Worm (Caenorhabditis elegans) whole organism, young adult: ENCODE measurements around the gene ska-3.

Source experiments
- B0261.1 ChIP-seq: sonication (generic microtip); optimal IDR thresholded peaks from 2 replicates; lab custom pipeline; 2016; ENCODE audit warnings: mild to moderate bottlenecking, missing genetic modification characterization, moderate library complexity, missing compliant biosample characterization
- B0336.3 ChIP-seq: fragments of 200-800 bp; sonication (Bioruptor generic); IDR thresholded peaks from 2 replicates; pipeline ENCODE4 v1.3.6; 2022; ENCODE audit warnings: missing genetic modification characterization, missing compliant biosample characterization
- D2030.7 ChIP-seq: fragments of 200-800 bp; sonication (Bioruptor generic); IDR thresholded peaks from 2 replicates; pipeline ENCODE4 v1.3.6; 2022; ENCODE audit warnings: missing genetic modification reagents, missing genetic modification characterization, missing compliant biosample characterization
- F23B12.7 ChIP-seq: sonication (generic microtip); optimal IDR thresholded peaks from 2 replicates; lab custom pipeline; 2017; ENCODE audit warnings: missing genetic modification characterization, mild to moderate bottlenecking, missing compliant biosample characterization, antibody characterized with exemption, moderate library complexity; ENCODE audit not compliant: insufficient read depth
- F55B11.4 ChIP-seq: sonication (generic microtip); optimal IDR thresholded peaks from 2 replicates; lab custom pipeline; 2016; ENCODE audit warnings: missing compliant biosample characterization, missing genetic modification characterization, borderline replicate concordance; ENCODE audit not compliant: insufficient read depth
- F57A8.1 ChIP-seq: fragments of 200-800 bp; sonication (Bioruptor generic); optimal IDR thresholded peaks from 2 replicates; lab custom pipeline; 2018; ENCODE audit warnings: mild to moderate bottlenecking, missing genetic modification characterization, moderate library complexity, missing compliant biosample characterization
- T26A5.8 ChIP-seq: sonication (generic microtip); optimal IDR thresholded peaks from 2 replicates; lab custom pipeline; 2016; ENCODE audit warnings: missing genetic modification characterization, missing compliant biosample characterization
- ama-1 ChIP-seq, 3 experiments: fragments of 150-350 bp in 1 of 3; sonication (generic microtip) in 2 of 3; optimal IDR thresholded peaks; 2 replicates each; lab custom pipeline; 2014 to 2018; ENCODE audit warnings: missing biosample characterization in 2 of 3, missing genetic modification characterization in 2 of 3, missing genetic modification reagents in 2 of 3
- atf-7 ChIP-seq: sonication (generic microtip); optimal IDR thresholded peaks from 2 replicates; lab custom pipeline; 2017; ENCODE audit warnings: mild to moderate bottlenecking, missing genetic modification characterization, missing compliant biosample characterization
- bed-1 ChIP-seq: fragments of 200-800 bp; sonication (Bioruptor generic); IDR thresholded peaks from 2 replicates; pipeline ENCODE4 v1.3.6; 2022; ENCODE audit warnings: missing genetic modification reagents, missing genetic modification characterization, missing compliant biosample characterization
- cebp-1 ChIP-seq, 2 experiments: fragments of 200-800 bp in 1 of 2; sonication (Bioruptor generic) in 1 of 2; sonication (generic microtip) in 1 of 2; IDR thresholded peaks in 1 of 2; optimal IDR thresholded peaks in 1 of 2; 2 replicates each; pipeline versions ENCODE4 v1.3.6 to Lab custom; 2017 to 2022; ENCODE audit warnings: missing compliant biosample characterization in 2 of 2, missing genetic modification characterization in 2 of 2, mild to moderate bottlenecking in 1 of 2, missing genetic modification reagents in 1 of 2, moderate library complexity in 1 of 2
- ceh-100 ChIP-seq: fragments of 200-800 bp; sonication (Bioruptor generic); IDR thresholded peaks from 2 replicates; pipeline ENCODE4 v1.3.6; 2022; ENCODE audit warnings: missing genetic modification reagents, missing genetic modification characterization, missing compliant biosample characterization
- ceh-79 ChIP-seq: sonication (generic microtip); optimal IDR thresholded peaks from 2 replicates; lab custom pipeline; 2017; ENCODE audit warnings: mild to moderate bottlenecking, missing genetic modification characterization, missing compliant biosample characterization
- ceh-91 ChIP-seq: fragments of 200-800 bp; sonication (Bioruptor generic); IDR thresholded peaks from 2 replicates; pipeline ENCODE4 v1.3.6; 2022; ENCODE audit warnings: missing genetic modification reagents, missing genetic modification characterization, missing compliant biosample characterization
- dox-1 ChIP-seq: fragments of 200-800 bp; sonication (Bioruptor generic); IDR thresholded peaks from 2 replicates; pipeline ENCODE4 v1.3.6; 2022; ENCODE audit warnings: missing genetic modification reagents, missing genetic modification characterization, missing compliant biosample characterization
- dpl-1 ChIP-seq: fragments of 150-350 bp; optimal IDR thresholded peaks from 2 replicates; lab custom pipeline; 2014; ENCODE audit warnings: missing biosample characterization, missing genetic modification reagents, missing genetic modification characterization
- efl-1 ChIP-seq: fragments of 150-350 bp; optimal IDR thresholded peaks from 2 replicates; lab custom pipeline; 2014; ENCODE audit warnings: missing biosample characterization, missing genetic modification reagents, missing genetic modification characterization
- gei-17 ChIP-seq: fragments of 200-800 bp; sonication (Bioruptor generic); optimal IDR thresholded peaks from 2 replicates; lab custom pipeline; 2018; ENCODE audit warnings: mild to moderate bottlenecking, missing genetic modification characterization, missing compliant biosample characterization
- him-1 ChIP-seq: sonication (generic microtip); optimal IDR thresholded peaks from 2 replicates; lab custom pipeline; 2016; ENCODE audit warnings: missing genotype, missing genetic modification reagents, missing genetic modification characterization, missing compliant biosample characterization
- hmg-20 ChIP-seq: fragments of 200-800 bp; sonication (Bioruptor generic); IDR thresholded peaks from 2 replicates; pipeline ENCODE4 v1.3.6; 2022; ENCODE audit warnings: missing genetic modification reagents, missing genetic modification characterization, missing compliant biosample characterization
- let-607 ChIP-seq, 2 experiments: fragments of 200-800 bp in 1 of 2; sonication (Bioruptor generic) in 1 of 2; sonication (generic microtip) in 1 of 2; optimal IDR thresholded peaks; 2 replicates each; lab custom pipeline; 2016 to 2018; ENCODE audit warnings: mild to moderate bottlenecking in 2 of 2, missing compliant biosample characterization in 2 of 2, missing genetic modification characterization in 2 of 2, moderate library complexity in 2 of 2, missing genotype in 1 of 2
- lin-35 ChIP-seq, 3 experiments: fragments of 150-350 bp in 2 of 3; sonication (generic microtip) in 1 of 3; optimal IDR thresholded peaks; 2 replicates each; lab custom pipeline; 2014 to 2018; ENCODE audit warnings: missing biosample characterization in 3 of 3, missing genetic modification characterization in 3 of 3, missing genetic modification reagents in 3 of 3
- lin-54 ChIP-seq: fragments of 200-800 bp; sonication (Bioruptor generic); optimal IDR thresholded peaks from 2 replicates; lab custom pipeline; 2018; ENCODE audit warnings: mild to moderate bottlenecking, missing genetic modification characterization, missing compliant biosample characterization
- madf-10 ChIP-seq: sonication (generic microtip); optimal IDR thresholded peaks from 2 replicates; lab custom pipeline; 2016; ENCODE audit warnings: mild to moderate bottlenecking, missing genetic modification characterization, missing compliant biosample characterization
- mel-28 ChIP-seq: sonication (generic microtip); optimal IDR thresholded peaks from 2 replicates; lab custom pipeline; 2016; ENCODE audit warnings: borderline replicate concordance, mild to moderate bottlenecking, missing genetic modification characterization, missing compliant biosample characterization
- nhr-90 ChIP-seq: sonication (generic microtip); optimal IDR thresholded peaks from 2 replicates; lab custom pipeline; 2016; ENCODE audit warnings: missing genotype, mild to moderate bottlenecking, missing genetic modification characterization, missing compliant biosample characterization
- pbrm-1 ChIP-seq: fragments of 200-800 bp; sonication (Bioruptor generic); IDR thresholded peaks from 2 replicates; pipeline ENCODE4 v1.3.6; 2022; ENCODE audit warnings: missing genetic modification reagents, missing genetic modification characterization, missing compliant biosample characterization
- snpc-1.3 ChIP-seq: sonication (generic microtip); optimal IDR thresholded peaks from 2 replicates; lab custom pipeline; 2017; ENCODE audit warnings: missing genetic modification characterization, mild to moderate bottlenecking, missing compliant biosample characterization, antibody characterized with exemption, moderate library complexity, missing genotype, missing genetic modification reagents; ENCODE audit not compliant: insufficient read depth
- somi-1 ChIP-seq: fragments of 200-800 bp; sonication (Bioruptor generic); optimal IDR thresholded peaks from 2 replicates; lab custom pipeline; 2018; ENCODE audit warnings: mild to moderate bottlenecking, missing genetic modification characterization, missing compliant biosample characterization
- tbp1 ChIP-seq: fragments of 200-800 bp; sonication (Bioruptor generic); optimal IDR thresholded peaks from 2 replicates; lab custom pipeline; 2018; ENCODE audit warnings: mild to moderate bottlenecking, missing genetic modification characterization, missing compliant biosample characterization
- tbx-9 ChIP-seq: sonication (generic microtip); optimal IDR thresholded peaks from 2 replicates; lab custom pipeline; 2016; ENCODE audit warnings: borderline replicate concordance, missing genetic modification characterization, inconsistent platforms, missing compliant biosample characterization
- tlf-1 ChIP-seq: fragments of 200-800 bp; sonication (Bioruptor generic); optimal IDR thresholded peaks from 2 replicates; lab custom pipeline; 2018; ENCODE audit warnings: mild to moderate bottlenecking, missing genetic modification characterization, missing compliant biosample characterization
- zfh-2 ChIP-seq: fragments of 200-800 bp; sonication (Bioruptor generic); conservative IDR thresholded peaks from 2 replicates; pipeline ENCODE4 v1.3.6; 2022; ENCODE audit warnings: missing genetic modification reagents, missing genetic modification characterization, missing compliant biosample characterization
- ztf-22 ChIP-seq: fragments of 200-800 bp; sonication (Bioruptor generic); optimal IDR thresholded peaks from 2 replicates; lab custom pipeline; 2018; ENCODE audit warnings: mild to moderate bottlenecking, missing genetic modification characterization, moderate library complexity, missing compliant biosample characterization
- ztf-26 ChIP-seq: sonication (generic microtip); optimal IDR thresholded peaks from 2 replicates; lab custom pipeline; 2017; ENCODE audit warnings: missing genetic modification characterization, missing compliant biosample characterization
- ztf-3 ChIP-seq: fragments of 200-800 bp; sonication (Bioruptor generic); optimal IDR thresholded peaks from 2 replicates; lab custom pipeline; 2018; ENCODE audit warnings: mild to moderate bottlenecking, missing genetic modification characterization, missing compliant biosample characterization

Gene ska-3

ce11 chrIII:5714984-5715454, 36.2 kb upstream of the ska-3 start (continued):
- TF ChIP-seq efl-1 (GFP tag; lab: Kevin White, UChicago), result peak; percentile 1
- TF ChIP-seq tbx-9 (tag; lab: Kevin White, UChicago), result no peak
- TF ChIP-seq somi-1 (GFP tag; lab: Kevin White, UChicago), result no peak
- TF ChIP-seq ceh-91 (GFP tag; lab: Robert Waterston, UW), result no peak
- TF ChIP-seq gei-17 (GFP tag; lab: Kevin White, UChicago), result no peak
- TF ChIP-seq dpl-1 (GFP tag; lab: Kevin White, UChicago), result no peak
- TF ChIP-seq dox-1, result no peak
- no peak for TF ChIP-seq ztf-22
- TF ChIP-seq madf-10 (tag; lab: Kevin White, UChicago), result no peak
- TF ChIP-seq nhr-90 (tag; lab: Kevin White, UChicago), result no peak
- TF ChIP-seq bed-1 (GFP tag; lab: Robert Waterston, UW), result no peak
- TF ChIP-seq him-1, result no peak
- TF ChIP-seq ceh-100 (GFP tag; lab: Robert Waterston, UW), result no peak
- no peak for TF ChIP-seq F23B12.7
- no peak for TF ChIP-seq T26A5.8 (tag; lab: Kevin White, UChicago)
- no peak for TF ChIP-seq ztf-3 (GFP tag; lab: Kevin White, UChicago)
- TF ChIP-seq D2030.7 (GFP tag; lab: Robert Waterston, UW), result no peak
- TF ChIP-seq mel-28 (tag; lab: Kevin White, UChicago), result no peak
- no peak for TF ChIP-seq lin-54
- TF ChIP-seq pbrm-1 (GFP tag; lab: Robert Waterston, UW), result no peak
- TF ChIP-seq ceh-79 (tag; lab: Kevin White, UChicago), result no peak

- TF ChIP-seq ama-1 (optimal IDR thresholded peaks at IDR 0.05; lab: Kevin White, UChicago), result peak; percentile 11
- TF ChIP-seq ama-1 (GFP tag; optimal IDR thresholded peaks at IDR 0.05; lab: Kevin White, UChicago), result peak in 1 of 2 experiments; percentile 84
- TF ChIP-seq tlf-1 (GFP tag; lab: Kevin White, UChicago), result peak; percentile 30
- TF ChIP-seq D2030.7 (GFP tag; lab: Robert Waterston, UW), result no peak
- TF ChIP-seq B0336.3, result peak; percentile 84
These were observed 35.6 kb upstream of the ska-3 start, which contains the start of gene arf-1 for ce11 chrIII:5714230-5714983. arf-1 (plus strand) TSS chrIII:5714886.

DNA sequence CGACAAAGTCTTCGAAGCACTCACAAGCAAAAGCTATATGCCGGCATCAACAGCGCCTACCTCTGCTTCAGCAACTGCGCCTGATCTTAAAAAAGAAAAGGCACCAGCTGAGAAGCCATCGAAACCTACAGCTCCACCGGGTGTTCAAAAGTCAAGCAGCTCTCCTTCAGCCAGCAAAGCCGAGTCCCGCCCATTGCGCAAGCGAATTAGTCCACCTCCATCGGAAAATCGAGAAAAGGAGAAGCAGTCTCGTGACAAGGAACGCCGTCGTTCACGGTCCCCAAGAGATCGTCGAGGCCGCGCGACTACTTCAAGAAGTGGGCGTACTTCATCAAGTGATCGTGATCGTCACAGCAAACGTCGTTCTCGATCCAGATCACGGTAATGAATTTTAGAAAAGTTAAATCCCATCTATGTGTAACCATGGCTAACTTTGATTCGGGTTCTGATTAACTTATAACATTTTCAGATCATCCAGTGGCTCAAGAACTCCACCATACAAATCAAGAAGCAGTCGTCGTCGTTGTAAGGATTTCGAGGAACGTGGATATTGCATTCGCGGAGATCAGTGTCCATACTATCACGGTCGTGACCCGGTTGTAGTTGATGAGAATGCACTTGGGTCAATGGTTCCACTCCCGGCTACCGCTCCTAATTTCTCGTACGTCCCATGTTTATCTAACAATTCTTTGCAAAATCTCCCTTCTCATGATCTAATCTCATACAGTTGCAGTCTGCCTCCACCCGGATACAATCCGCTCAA, 33.3 kb upstream of the ska-3 start:
- 0 out of 2 replicates have a peak, but pooled peaks have one; percentile 25 for TF ChIP-seq B0336.3
- TF ChIP-seq zfh-2, result peak; percentile 58; the same call in 1 of the 2 replicates
- TF ChIP-seq B0261.1 (tag; lab: Kevin White, UChicago), result no peak

DNA sequence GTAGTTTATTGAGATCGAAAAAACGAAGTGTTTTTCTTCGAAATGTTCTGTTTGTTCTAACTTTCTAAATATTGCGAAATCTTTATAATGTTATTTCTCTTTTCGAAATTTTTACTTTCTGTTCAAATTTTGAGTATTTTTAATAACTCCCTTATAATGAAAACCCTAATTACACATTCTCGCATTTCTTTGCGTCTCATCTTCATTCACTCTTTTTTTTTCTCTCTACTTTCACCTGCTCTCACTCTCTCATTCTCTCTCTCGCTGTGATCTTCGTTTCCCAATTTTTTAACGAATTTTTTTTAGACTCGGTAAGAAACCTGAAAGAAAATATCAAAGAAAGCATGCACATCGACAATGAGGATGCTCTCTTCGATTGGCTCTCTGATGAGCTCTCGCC, 32.4 kb upstream of the ska-3 start, which contains the start of gene rbm-26:
Gene rbm-26, plus strand, starts transcription at position 301 of the 400 bp plus-strand sequence.
- TF ChIP-seq gei-17 (GFP tag; lab: Kevin White, UChicago), result no peak
- TF ChIP-seq cebp-1 (GFP tag; IDR thresholded peaks at IDR 0.05; lab: Robert Waterston, UW), result no peak
- TF ChIP-seq cebp-1 (tag; optimal IDR thresholded peaks at IDR 0.05; lab: Kevin White, UChicago), result peak; percentile 82
- TF ChIP-seq, all 124 proteins: peak for 1

DNA sequence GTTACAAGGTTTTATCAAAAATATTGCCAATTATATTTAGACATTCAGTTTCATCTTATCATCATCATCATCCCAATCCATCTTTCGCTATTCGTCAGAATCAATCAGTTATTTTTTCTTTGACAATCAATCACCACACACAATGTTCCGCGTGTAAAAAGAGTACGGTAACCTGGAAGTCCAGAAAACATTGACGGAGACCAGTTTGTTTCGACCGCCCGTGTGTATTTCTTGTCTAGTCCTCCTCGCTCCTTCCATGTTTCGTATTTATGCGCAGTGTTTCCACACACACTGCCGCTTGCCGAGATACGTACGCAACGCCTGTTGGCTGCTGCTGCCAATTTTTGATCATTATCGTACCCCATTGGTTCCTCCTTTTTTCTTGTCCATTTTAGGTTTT, 31.9 kb upstream of the ska-3 start:
- TF ChIP-seq F55B11.4 (tag; lab: Kevin White, UChicago) (no peak), ama-1 (optimal IDR thresholded peaks at IDR 0.05; lab: Kevin White, UChicago) (no peak), ama-1 (GFP tag; optimal IDR thresholded peaks at IDR 0.05; lab: Kevin White, UChicago) (peak in 1 of 2 experiments; percentile 22), dox-1 (0 out of 2 replicates have a peak, but pooled peaks have one; percentile 20), lin-35 (GFP tag; optimal IDR thresholded peaks at IDR 0.05; lab: Kevin White, UChicago) (no peak), snpc-1.3 (tag; lab: Kevin White, UChicago) (no peak), F57A8.1 (GFP tag; lab: Kevin White, UChicago) (no peak), ztf-26 (tag; lab: Kevin White, UChicago) (peak; percentile 29), hmg-20 (GFP tag; lab: Robert Waterston, UW) (no peak), atf-7 (tag; lab: Kevin White, UChicago) (no peak), tbp1 (GFP tag; lab: Kevin White, UChicago) (peak; percentile 6), let-607 (tag; optimal IDR thresholded peaks at IDR 0.05; lab: Kevin White, UChicago) (peak in 1 of 2 experiments; percentile 40)
